Worm (Caenorhabditis elegans) whole organism, late embryonic: Measurements from ENCODE around the gene F20D1.22.

Experiments used
- T23F11.4 ChIP-seq: fragments of 200-800 bp; sonication (Bioruptor generic); optimal IDR thresholded peaks from 2 replicates; lab custom pipeline; 2018; ENCODE audit warnings: mild to moderate bottlenecking, missing genetic modification characterization, missing compliant biosample characterization
- ama-1 ChIP-seq: fragments of 150-350 bp; optimal IDR thresholded peaks from 2 replicates; lab custom pipeline; 2014
- ceh-18 ChIP-seq: sonication (generic microtip); optimal IDR thresholded peaks from 2 replicates; lab custom pipeline; 2016; ENCODE audit warnings: missing genetic modification characterization, missing compliant biosample characterization
- dmd-4 ChIP-seq: sonication (generic microtip); optimal IDR thresholded peaks from 2 replicates; lab custom pipeline; 2016; ENCODE audit warnings: borderline replicate concordance, missing genetic modification characterization, missing compliant biosample characterization
- ets-4 ChIP-seq: sonication (generic microtip); optimal IDR thresholded peaks from 2 replicates; lab custom pipeline; 2016; ENCODE audit warnings: missing genetic modification characterization, missing compliant biosample characterization
- nfya-1 ChIP-seq: sonication (generic microtip); optimal IDR thresholded peaks from 2 replicates; lab custom pipeline; 2017; ENCODE audit warnings: missing genetic modification characterization, mild to moderate bottlenecking, missing compliant biosample characterization, antibody characterized with exemption, moderate library complexity
- pqm-1 ChIP-seq: sonication (generic microtip); optimal IDR thresholded peaks from 2 replicates; lab custom pipeline; 2016; ENCODE audit warnings: missing genetic modification characterization, missing compliant biosample characterization
- tbx-2 ChIP-seq: sonication (generic microtip); optimal IDR thresholded peaks from 2 replicates; lab custom pipeline; 2016; ENCODE audit warnings: missing genetic modification characterization, missing compliant biosample characterization
- unc-55 ChIP-seq: sonication (generic microtip); optimal IDR thresholded peaks from 2 replicates; lab custom pipeline; 2017; ENCODE audit warnings: missing biosample characterization, missing genetic modification reagents, missing genetic modification characterization

ce11 chrX:14920880-14921279, 45.7 kb upstream of the F20D1.22 start:
- TF ChIP-seq ceh-18 (tag; lab: Kevin White, UChicago), result no peak
- TF ChIP-seq ets-4 (tag; lab: Kevin White, UChicago), result no peak
- no peak for TF ChIP-seq pqm-1
- no peak for TF ChIP-seq ama-1
- TF ChIP-seq dmd-4, result no peak
- no peak for TF ChIP-seq unc-55 (GFP tag; lab: Kevin White, UChicago)
- no peak for TF ChIP-seq T23F11.4 (GFP tag; lab: Kevin White, UChicago)
- no peak for TF ChIP-seq nfya-1 (tag; lab: Kevin White, UChicago)
- TF ChIP-seq tbx-2 (tag; lab: Kevin White, UChicago), result no peak
